Fruit fly (Drosophila melanogaster): Measurements from ENCODE around the gene CG13058.

dm6 chr3L:16357860-16358259 is 29.2 kb downstream of the CG13058 start:
- no peak for TF ChIP-seq bab1 (GFP tag; optimal IDR thresholded peaks at IDR 0.05)
- TF ChIP-seq tj (GFP tag; optimal IDR thresholded peaks at IDR 0.05): no peak
- TF ChIP-seq Hr96 (GFP tag; optimal IDR thresholded peaks at IDR 0.05): no peak
- no peak for TF ChIP-seq CG7045 (GFP tag; optimal IDR thresholded peaks at IDR 0.05)
